Fruit fly (Drosophila melanogaster) whole organism, wandering third instar larva: Measurements from ENCODE around the gene alpha-PheRS.

Source experiments
- CG32264 ChIP-seq: fragments of 200-800 bp; sonication (Bioruptor generic); optimal IDR thresholded peaks from 2 replicates; lab custom pipeline; 2016; ENCODE audit warnings: missing biosample characterization, missing genetic modification characterization
- CG9705 ChIP-seq: fragments of 200-800 bp; sonication (Bioruptor generic); optimal IDR thresholded peaks from 2 replicates; lab custom pipeline; 2018; ENCODE audit warnings: missing biosample characterization, mild to moderate bottlenecking, missing genetic modification characterization
- Dfd ChIP-seq: fragments of >200 bp; optimal IDR thresholded peaks from 2 replicates; lab custom pipeline; 2017; ENCODE audit warnings: missing biosample characterization, missing genetic modification characterization
- Dif ChIP-seq: fragments of 200-275, 200-300 bp; sonication (Bioruptor generic); optimal IDR thresholded peaks from 2 replicates; lab custom pipeline; 2018; ENCODE audit warnings: missing biosample characterization, missing genetic modification characterization; ENCODE audit not compliant: partially characterized antibody
- GATAd ChIP-seq: sonication (Bioruptor generic); optimal IDR thresholded peaks from 2 replicates; lab custom pipeline; 2016; ENCODE audit warnings: missing biosample characterization, missing genetic modification characterization
- N ChIP-seq: fragments of >200 bp; optimal IDR thresholded peaks from 2 replicates; lab custom pipeline; 2018; ENCODE audit warnings: missing biosample characterization, missing external identifiers, missing genetic modification characterization
- OdsH ChIP-seq: fragments of 200-800 bp; sonication (Bioruptor generic); optimal IDR thresholded peaks from 2 replicates; lab custom pipeline; 2016; ENCODE audit warnings: missing biosample characterization, mild to moderate bottlenecking, missing genetic modification characterization
- h ChIP-seq: fragments of 200-800 bp; sonication (Bioruptor generic); optimal IDR thresholded peaks from 3 replicates; lab custom pipeline; 2016; ENCODE audit warnings: missing biosample characterization, mild to moderate bottlenecking, missing genetic modification characterization
- jim ChIP-seq: fragments of 175-275, 200-325 bp; sonication (Bioruptor generic); optimal IDR thresholded peaks from 2 replicates; lab custom pipeline; 2016; ENCODE audit warnings: missing biosample characterization, mild to moderate bottlenecking, missing genetic modification characterization
- rgr ChIP-seq: fragments of 200-800 bp; sonication (Bioruptor generic); optimal IDR thresholded peaks from 3 replicates; lab custom pipeline; 2016; ENCODE audit warnings: missing biosample characterization, mild to moderate bottlenecking, missing genetic modification characterization
- sv ChIP-seq: fragments of 200-800 bp; sonication (Bioruptor generic); optimal IDR thresholded peaks from 3 replicates; lab custom pipeline; 2016; ENCODE audit warnings: missing biosample characterization, missing genetic modification characterization

DNA sequence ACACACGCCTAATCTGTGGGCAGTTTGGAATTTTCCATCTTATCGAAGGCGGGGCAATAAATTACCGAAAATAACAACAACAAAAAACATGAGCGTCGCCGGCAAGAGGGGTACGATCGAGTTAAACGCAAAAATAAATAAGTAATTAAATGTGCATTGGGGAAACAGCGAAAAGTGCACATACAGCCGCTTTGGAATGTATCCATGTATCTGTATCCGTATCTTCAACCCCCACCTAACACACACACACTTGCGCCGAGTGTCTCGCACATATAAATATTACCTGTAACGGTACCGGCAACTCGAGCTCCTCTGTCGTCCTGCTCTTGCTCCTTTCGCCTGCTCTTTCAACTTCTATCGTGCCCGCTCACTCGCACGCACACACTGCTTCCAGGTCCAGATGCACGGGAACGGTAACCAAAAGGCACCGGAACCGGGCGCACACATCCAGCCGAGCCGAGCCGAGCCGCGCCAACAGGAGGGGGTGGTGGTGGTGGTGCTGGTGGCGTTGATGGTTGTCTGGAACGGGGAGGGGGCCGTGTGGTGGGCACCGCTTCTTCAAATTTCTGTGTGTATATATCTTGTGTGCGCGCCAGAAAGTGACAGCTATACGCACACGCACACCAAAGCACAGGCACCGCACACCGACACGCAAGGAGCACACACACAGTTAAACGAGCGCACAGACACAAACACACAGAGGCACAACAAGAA is 3.9 kb downstream of the alpha-PheRS start:
- no peak for TF ChIP-seq Dfd (GFP tag; lab: Kevin White, UChicago)
- TF ChIP-seq N, result peak; percentile 95
- TF ChIP-seq jim (GFP tag; lab: Kevin White, UChicago), result no peak
- peak; percentile 47 for TF ChIP-seq OdsH (GFP tag; lab: Kevin White, UChicago)
- peak; percentile 72 for TF ChIP-seq rgr (GFP tag; lab: Kevin White, UChicago)
- TF ChIP-seq CG32264 (GFP tag; lab: Kevin White, UChicago), result no peak
- no peak for TF ChIP-seq sv
- no peak for TF ChIP-seq GATAd (GFP tag; lab: Kevin White, UChicago)
- TF ChIP-seq h (GFP tag; lab: Kevin White, UChicago), result peak; percentile 67
- TF ChIP-seq CG9705, result peak; percentile 39
- peak; percentile 52 for TF ChIP-seq Dif
